Fruit fly (Drosophila melanogaster) whole organism, embryonic: ENCODE results near the gene Gnf1.

ENCODE experiments used
- Bgb ChIP-seq: fragments of 200-800 bp; sonication (Bioruptor generic); IDR thresholded peaks from 2 replicates; pipeline ENCODE4 v1.3.6; 2022; ENCODE audit warnings: missing biosample characterization, missing genetic modification characterization; ENCODE audit not compliant: partially characterized antibody
- CG10366 ChIP-seq: fragments of 200-800 bp; sonication (Bioruptor generic); IDR thresholded peaks from 2 replicates; pipeline ENCODE4 v1.3.6; 2022; ENCODE audit warnings: missing biosample characterization, missing genetic modification characterization
- CG11560 ChIP-seq: fragments of 200-800 bp; sonication (Bioruptor generic); IDR thresholded peaks from 3 replicates; pipeline ENCODE4 v1.3.6; 2022; ENCODE audit warnings: missing biosample characterization, missing genetic modification characterization
- CG11696 ChIP-seq: fragments of 200-800 bp; sonication (Bioruptor generic); IDR thresholded peaks from 2 replicates; pipeline ENCODE4 v1.3.6; 2022; ENCODE audit warnings: missing biosample characterization, missing genetic modification characterization
- CG12236 ChIP-seq: fragments of 200-800 bp; sonication (Bioruptor generic); optimal IDR thresholded peaks from 2 replicates; lab custom pipeline; 2016; ENCODE audit warnings: missing biosample characterization, missing genetic modification characterization
- CG12769 ChIP-seq: fragments of 200-800 bp; sonication (Bioruptor generic); optimal IDR thresholded peaks from 2 replicates; lab custom pipeline; 2019; ENCODE audit warnings: missing biosample characterization, mild to moderate bottlenecking, missing genetic modification characterization, moderate library complexity
- CG14667 ChIP-seq: fragments of 200-800 bp; sonication (Bioruptor generic); IDR thresholded peaks from 2 replicates; pipeline ENCODE4 v1.3.6; 2022; ENCODE audit warnings: missing biosample characterization, missing genetic modification characterization
- CG17612 ChIP-seq: fragments of 200-800 bp; sonication (Bioruptor generic); IDR thresholded peaks from 2 replicates; pipeline ENCODE4 v1.3.6; 2022; ENCODE audit warnings: missing biosample characterization, missing genetic modification characterization
- CG18619 ChIP-seq: fragments of 200-800 bp; sonication (Bioruptor generic); optimal IDR thresholded peaks from 3 replicates; lab custom pipeline; 2017; ENCODE audit warnings: missing biosample characterization, mild to moderate bottlenecking, missing genetic modification characterization
- CG2678 ChIP-seq: fragments of 200-800 bp; sonication (Bioruptor generic); optimal IDR thresholded peaks from 3 replicates; lab custom pipeline; 2019; ENCODE audit warnings: missing biosample characterization, mild to moderate bottlenecking, missing genetic modification characterization, moderate library complexity
- CG32767 ChIP-seq: fragments of 200-800 bp; sonication (Bioruptor generic); IDR thresholded peaks from 2 replicates; pipeline ENCODE4 v1.3.6; 2022; ENCODE audit warnings: missing biosample characterization, missing genetic modification characterization
- CG33213 ChIP-seq: fragments of 200-800 bp; sonication (Bioruptor generic); optimal IDR thresholded peaks from 3 replicates; lab custom pipeline; 2016; ENCODE audit warnings: missing biosample characterization, missing genetic modification characterization
- CG33557 ChIP-seq: fragments of 200-800 bp; sonication (Bioruptor generic); optimal IDR thresholded peaks from 2 replicates; lab custom pipeline; 2019; ENCODE audit warnings: missing biosample characterization, mild to moderate bottlenecking, missing genetic modification characterization, moderate library complexity
- CG34376 ChIP-seq: fragments of 200-800 bp; sonication (Bioruptor generic); optimal IDR thresholded peaks from 2 replicates; lab custom pipeline; 2018; ENCODE audit warnings: missing biosample characterization, mild to moderate bottlenecking, missing genetic modification characterization
- CG4424 ChIP-seq: fragments of 200-800 bp; sonication (Bioruptor generic); optimal IDR thresholded peaks from 3 replicates; lab custom pipeline; 2016; ENCODE audit warnings: missing biosample characterization, missing genetic modification characterization
- CG4617 ChIP-seq: fragments of 200-800 bp; sonication (Bioruptor generic); optimal IDR thresholded peaks from 3 replicates; lab custom pipeline; 2016; ENCODE audit warnings: missing biosample characterization, missing genetic modification characterization, borderline replicate concordance
- CG8089 ChIP-seq: fragments of 200-800 bp; sonication (Bioruptor generic); optimal IDR thresholded peaks from 3 replicates; lab custom pipeline; 2016; ENCODE audit warnings: missing biosample characterization, missing genetic modification characterization
- CG8924 ChIP-seq: fragments of 200-800 bp; optimal IDR thresholded peaks from 3 replicates; lab custom pipeline; 2019; ENCODE audit warnings: missing biosample characterization, mild to moderate bottlenecking, missing genetic modification characterization, moderate library complexity
- Doc2 ChIP-seq: fragments of 200-800 bp; sonication (Bioruptor generic); IDR thresholded peaks from 2 replicates; pipeline ENCODE4 v1.3.6; 2022; ENCODE audit warnings: missing biosample characterization, missing genetic modification characterization
- Ets97D ChIP-seq: fragments of 200-800 bp; sonication (Bioruptor generic); optimal IDR thresholded peaks from 3 replicates; lab custom pipeline; 2016; ENCODE audit warnings: missing biosample characterization, missing genetic modification characterization
- Fer2 ChIP-seq: fragments of 200-800 bp; sonication (Bioruptor generic); optimal IDR thresholded peaks from 2 replicates; lab custom pipeline; 2018; ENCODE audit warnings: missing biosample characterization, mild to moderate bottlenecking, missing genetic modification characterization, moderate library complexity
- HLH4C ChIP-seq: fragments of 200-800 bp; sonication (Bioruptor generic); IDR thresholded peaks from 3 replicates; pipeline ENCODE4 v1.3.6; 2022; ENCODE audit warnings: missing biosample characterization, missing genetic modification characterization; ENCODE audit not compliant: partially characterized antibody
- Hey ChIP-seq: fragments of 200-800 bp; sonication (Bioruptor generic); optimal IDR thresholded peaks from 3 replicates; lab custom pipeline; 2018; ENCODE audit warnings: missing biosample characterization, mild to moderate bottlenecking, missing genetic modification characterization
- HmgD ChIP-seq: fragments of 200-800 bp; sonication (Bioruptor generic); optimal IDR thresholded peaks from 3 replicates; lab custom pipeline; 2016; ENCODE audit warnings: missing biosample characterization, missing genetic modification characterization
- Hr3 ChIP-seq: fragments of 200-800 bp; sonication (Bioruptor generic); optimal IDR thresholded peaks from 3 replicates; lab custom pipeline; 2016; ENCODE audit warnings: missing biosample characterization, missing genetic modification characterization
- MESR4 ChIP-seq: fragments of 200-800 bp; sonication (Bioruptor generic); optimal IDR thresholded peaks from 2 replicates; lab custom pipeline; 2018; ENCODE audit warnings: missing biosample characterization, mild to moderate bottlenecking, missing genetic modification characterization, moderate library complexity
- Meics ChIP-seq: fragments of 200-800 bp; sonication (Bioruptor generic); optimal IDR thresholded peaks from 2 replicates; lab custom pipeline; 2017; ENCODE audit warnings: missing biosample characterization, mild to moderate bottlenecking, missing genetic modification characterization
- NC2β ChIP-seq: fragments of 200-800 bp; sonication (Bioruptor generic); optimal IDR thresholded peaks from 2 replicates; lab custom pipeline; 2016; ENCODE audit warnings: missing biosample characterization, missing genetic modification characterization
- NK7.1 ChIP-seq: fragments of 200-800 bp; sonication (Bioruptor generic); optimal IDR thresholded peaks from 3 replicates; lab custom pipeline; 2016; ENCODE audit warnings: missing biosample characterization, missing genetic modification characterization
- Neu2 ChIP-seq: fragments of 200-800 bp; sonication (Bioruptor generic); optimal IDR thresholded peaks from 3 replicates; lab custom pipeline; 2016; ENCODE audit warnings: missing biosample characterization, missing genetic modification characterization, borderline replicate concordance
- Nf-YA ChIP-seq: fragments of 200-800 bp; sonication (Bioruptor generic); IDR thresholded peaks from 2 replicates; pipeline ENCODE4 v1.3.6; 2022; ENCODE audit warnings: missing biosample characterization, missing genetic modification characterization
- Pdp1 ChIP-seq, 2 experiments: fragments of 200-800 bp; sonication (Bioruptor generic); optimal IDR thresholded peaks; 3 replicates each; lab custom pipeline; 2016; ENCODE audit warnings: missing biosample characterization in 2 of 2, missing genetic modification characterization in 2 of 2, mild to moderate bottlenecking in 1 of 2, moderate library complexity in 1 of 2
- Ptx1 ChIP-seq: fragments of 200-800 bp; sonication (Bioruptor generic); IDR thresholded peaks from 2 replicates; pipeline ENCODE4 v1.3.6; 2022; ENCODE audit warnings: missing biosample characterization, missing genetic modification characterization
- Side ChIP-seq: fragments of 200-800 bp; sonication (Bioruptor generic); optimal IDR thresholded peaks from 2 replicates; lab custom pipeline; 2016; ENCODE audit warnings: missing biosample characterization, missing genetic modification characterization
- ab ChIP-seq: fragments of 200-800 bp; sonication (Bioruptor generic); optimal IDR thresholded peaks from 2 replicates; lab custom pipeline; 2016; ENCODE audit warnings: missing biosample characterization, missing genetic modification characterization
- ash1 ChIP-seq: fragments of 200-800 bp; sonication (Bioruptor generic); optimal IDR thresholded peaks from 2 replicates; lab custom pipeline; 2018; ENCODE audit warnings: missing biosample characterization, mild to moderate bottlenecking, missing genetic modification characterization
- ato ChIP-seq: fragments of 200-800 bp; sonication (Bioruptor generic); IDR thresholded peaks from 2 replicates; pipeline ENCODE4 v1.3.6; 2022; ENCODE audit warnings: missing biosample characterization, missing genetic modification characterization; ENCODE audit not compliant: partially characterized antibody
- bcd ChIP-seq: fragments of 200-800 bp; sonication (Bioruptor generic); optimal IDR thresholded peaks from 2 replicates; lab custom pipeline; 2017; ENCODE audit warnings: missing biosample characterization, mild to moderate bottlenecking, missing genetic modification characterization
- br ChIP-seq: fragments of >200 bp; optimal IDR thresholded peaks from 2 replicates; lab custom pipeline; 2017
- cg ChIP-seq: fragments of 200-800 bp; sonication (Bioruptor generic); optimal IDR thresholded peaks from 3 replicates; lab custom pipeline; 2019; ENCODE audit warnings: missing biosample characterization, mild to moderate bottlenecking, missing genetic modification characterization, moderate library complexity
- gfzf ChIP-seq: fragments of 200-800 bp; sonication (Bioruptor generic); optimal IDR thresholded peaks from 2 replicates; lab custom pipeline; 2016; ENCODE audit warnings: missing biosample characterization, mild to moderate bottlenecking, missing genetic modification characterization, moderate library complexity
- gt ChIP-seq: fragments of 200-800 bp; sonication (Bioruptor generic); IDR thresholded peaks from 2 replicates; pipeline ENCODE4 v1.3.6; 2022; ENCODE audit warnings: missing biosample characterization, missing genetic modification characterization
- h ChIP-seq: fragments of >200 bp; optimal IDR thresholded peaks from 2 replicates; lab custom pipeline; 2017
- jing ChIP-seq: fragments of 200-800 bp; sonication (Bioruptor generic); optimal IDR thresholded peaks from 2 replicates; lab custom pipeline; 2018; ENCODE audit warnings: missing biosample characterization, mild to moderate bottlenecking, missing genetic modification characterization
- kni ChIP-seq: fragments of 200-800 bp; sonication (Bioruptor generic); optimal IDR thresholded peaks from 3 replicates; lab custom pipeline; 2017; ENCODE audit warnings: mild to moderate bottlenecking, missing biosample characterization, missing genetic modification reagents, missing genetic modification characterization
- oc ChIP-seq: fragments of 200-800 bp; sonication (Bioruptor generic); optimal IDR thresholded peaks from 2 replicates; lab custom pipeline; 2018; ENCODE audit warnings: missing biosample characterization, mild to moderate bottlenecking, missing genetic modification characterization, moderate library complexity
- psq ChIP-seq: fragments of 200-800 bp; sonication (Bioruptor generic); optimal IDR thresholded peaks from 2 replicates; lab custom pipeline; 2017; ENCODE audit warnings: missing biosample characterization, missing genetic modification characterization
- salm ChIP-seq: fragments of 200-800 bp; sonication (Bioruptor generic); optimal IDR thresholded peaks from 2 replicates; lab custom pipeline; 2018; ENCODE audit warnings: missing biosample characterization, mild to moderate bottlenecking, missing genetic modification characterization
- sima ChIP-seq: fragments of 200-800 bp; sonication (Bioruptor generic); optimal IDR thresholded peaks from 2 replicates; lab custom pipeline; 2016; ENCODE audit warnings: missing biosample characterization, missing genetic modification characterization
- so ChIP-seq: fragments of 200-800 bp; sonication (Bioruptor generic); IDR thresholded peaks from 3 replicates; pipeline ENCODE4 v1.3.6; 2022; ENCODE audit warnings: missing biosample characterization, missing genetic modification characterization
- sqz ChIP-seq: fragments of 200-800 bp; sonication (Bioruptor generic); optimal IDR thresholded peaks from 3 replicates; lab custom pipeline; 2018; ENCODE audit warnings: missing biosample characterization, mild to moderate bottlenecking, missing genetic modification characterization
- tap ChIP-seq: fragments of 200-800 bp; optimal IDR thresholded peaks from 3 replicates; lab custom pipeline; 2019; ENCODE audit warnings: missing biosample characterization, mild to moderate bottlenecking, missing genetic modification characterization, moderate library complexity
- vvl ChIP-seq: fragments of 200-800 bp; sonication (Bioruptor generic); IDR thresholded peaks from 2 replicates; pipeline ENCODE4 v1.3.6; 2022; ENCODE audit warnings: missing biosample characterization, missing genetic modification characterization

Gene Gnf1

DNA sequence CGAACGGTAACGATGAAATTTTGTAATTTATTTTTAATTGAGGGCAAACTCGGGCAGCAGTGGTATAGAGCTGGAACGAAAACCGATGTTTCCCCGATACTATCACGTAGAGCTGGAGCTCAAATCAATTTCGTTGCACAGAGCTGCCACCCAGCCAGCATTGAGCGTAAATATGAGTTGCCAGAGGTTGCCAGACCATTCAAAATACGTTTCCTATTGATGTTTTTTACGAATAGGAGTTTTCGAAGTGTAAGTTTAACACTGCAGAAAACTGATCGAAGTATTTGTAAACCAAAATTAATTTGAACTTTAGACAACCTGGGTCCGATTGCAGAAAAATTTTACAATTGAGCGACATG lies 46.1 kb downstream of the Gnf1 start, which contains the start of gene Ubc6 (continued):
- no peak for TF ChIP-seq jing (GFP tag; lab: Kevin White, UChicago)
- TF ChIP-seq sima, result no peak
- peak; percentile 95 for TF ChIP-seq CG33213 (GFP tag; lab: Kevin White, UChicago)
- TF ChIP-seq CG34376 (GFP tag; lab: Kevin White, UChicago), result no peak
- peak; percentile 78 to 79 for TF ChIP-seq Pdp1 (GFP tag; optimal IDR thresholded peaks at IDR 0.05; lab: Kevin White, UChicago)
- peak; percentile 49 for TF ChIP-seq CG12236
- no peak for TF ChIP-seq Nf-YA (GFP tag; lab: Robert Waterston, UW)
- peak; percentile 46 for TF ChIP-seq CG8089 (GFP tag; lab: Kevin White, UChicago)
- peak; percentile 21 for TF ChIP-seq kni (GFP tag; lab: Kevin White, UChicago)
- peak; percentile 39 for TF ChIP-seq Meics (GFP tag; lab: Kevin White, UChicago)
- peak; percentile 72 for TF ChIP-seq NC2β (GFP tag; lab: Kevin White, UChicago)
- TF ChIP-seq ash1 (GFP tag; lab: Kevin White, UChicago), result peak; percentile 63
- TF ChIP-seq CG4424 (GFP tag; lab: Kevin White, UChicago), result peak; percentile 62
- TF ChIP-seq Ptx1 (GFP tag; lab: Robert Waterston, UW), result no peak
- TF ChIP-seq CG18619 (GFP tag; lab: Kevin White, UChicago), result peak; percentile 53
- peak; percentile 19 for TF ChIP-seq CG33557 (GFP tag; lab: Kevin White, UChicago)
- peak; percentile 4 for TF ChIP-seq Fer2 (tag; lab: Kevin White, UChicago)
- peak; percentile 11 for TF ChIP-seq salm (tag; lab: Kevin White, UChicago)
- TF ChIP-seq Neu2, result no peak
- TF ChIP-seq CG32767, result no peak
- TF ChIP-seq CG4617 (GFP tag; lab: Kevin White, UChicago), result peak; percentile 99
- no peak for TF ChIP-seq CG11696 (GFP tag; lab: Robert Waterston, UW)
- no peak for TF ChIP-seq cg
- TF ChIP-seq vvl, result no peak
- no peak for TF ChIP-seq sqz (GFP tag; lab: Kevin White, UChicago)
- no peak for TF ChIP-seq gt
- TF ChIP-seq Hr3 (GFP tag; lab: Kevin White, UChicago), result peak; percentile 87
- TF ChIP-seq br (lab: Kevin White, UChicago), result no peak
- no peak for TF ChIP-seq MESR4 (GFP tag; lab: Kevin White, UChicago)
- peak; percentile 9 for TF ChIP-seq oc (tag; lab: Kevin White, UChicago)
- TF ChIP-seq ab (GFP tag; lab: Kevin White, UChicago), result peak; percentile 2
- no peak for TF ChIP-seq so (GFP tag; lab: Robert Waterston, UW)
- no peak for TF ChIP-seq tap (tag; lab: Kevin White, UChicago)
- TF ChIP-seq h (lab: Kevin White, UChicago), result no peak
- TF ChIP-seq HLH4C (GFP tag; lab: Robert Waterston, UW), result no peak
- no peak for TF ChIP-seq CG17612 (GFP tag; lab: Robert Waterston, UW)
- peak; percentile 51 for TF ChIP-seq bcd (GFP tag; lab: Kevin White, UChicago)
- TF ChIP-seq CG11560 (tag; lab: Robert Waterston, UW), result no peak
- peak; percentile 11 for TF ChIP-seq Hey (tag; lab: Kevin White, UChicago)
- TF ChIP-seq gfzf (GFP tag; lab: Kevin White, UChicago), result peak; percentile 74
- no peak for TF ChIP-seq CG14667
- peak; percentile 96 for TF ChIP-seq HmgD (GFP tag; lab: Kevin White, UChicago)
- no peak for TF ChIP-seq Bgb (GFP tag; lab: Robert Waterston, UW)
- TF ChIP-seq NK7.1 (GFP tag; lab: Kevin White, UChicago), result peak; percentile 50
- TF ChIP-seq Side (GFP tag; lab: Kevin White, UChicago), result peak; percentile 57
- no peak for TF ChIP-seq ato
- TF ChIP-seq Ets97D, result peak; percentile 94
- TF ChIP-seq CG2678, result peak; percentile 36
- no peak for TF ChIP-seq CG10366 (GFP tag; lab: Robert Waterston, UW)
- TF ChIP-seq Doc2 (GFP tag; lab: Robert Waterston, UW), result no peak
- TF ChIP-seq psq (GFP tag; lab: Kevin White, UChicago), result peak; percentile 52
- peak; percentile 63 for TF ChIP-seq CG8924
- TF ChIP-seq CG12769 (tag; lab: Kevin White, UChicago), result peak; percentile 75
